Worm (Caenorhabditis elegans): Measurements from ENCODE around the gene prx-3.

DNA sequence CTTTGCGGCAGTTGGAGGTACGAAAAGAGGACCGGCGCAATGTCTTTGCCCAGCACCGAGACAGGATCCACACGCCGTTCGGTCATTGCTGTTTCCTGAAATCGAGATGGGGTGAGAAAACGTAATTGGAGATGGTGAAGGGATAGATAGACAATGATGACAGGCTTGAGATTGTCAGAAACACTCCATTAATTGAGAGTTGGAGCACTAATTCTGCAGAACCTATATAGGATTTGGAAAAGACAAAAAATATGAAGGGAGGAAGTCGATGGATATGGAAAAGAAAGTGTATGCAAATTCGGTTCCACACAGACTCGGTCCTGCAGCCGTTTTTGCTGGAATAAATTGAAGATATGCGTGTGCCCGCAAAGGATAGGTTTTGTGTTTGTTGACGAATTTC lies 25.5 kb upstream of the prx-3 start, which contains the start of gene Y72A10A.1:
- TF ChIP-seq flt-1 (GFP tag; IDR thresholded peaks at IDR 0.05) (no peak), ama-1 (optimal IDR thresholded peaks at IDR 0.05) (no peak), aly-1 (tag; optimal IDR thresholded peaks at IDR 0.05) (no peak), F13C5.2 (tag; optimal IDR thresholded peaks at IDR 0.05) (no peak), scrt-1 (GFP tag; IDR thresholded peaks at IDR 0.05) (no peak), B0310.2 (tag; optimal IDR thresholded peaks at IDR 0.05) (no peak), sea-1 (GFP tag; conservative IDR thresholded peaks at IDR 0.05) (no peak), hnd-1 (tag; optimal IDR thresholded peaks at IDR 0.05) (no peak), tbx-11 (GFP tag; IDR thresholded peaks at IDR 0.05) (no peak)

Measured in whole organism, early embryonic.